Worm (Caenorhabditis elegans): ENCODE measurements around the gene agl-1.
A peak's percentile ranks its signal among the peaks of the same experiment; 100 is the strongest.
"Not testable (repeated sequence)": the region's sequence is repeated elsewhere in the genome, so short reads cannot be mapped to it uniquely, and the experiment has no call there.

Gene agl-1

ce11 chrII:14346243-14346642 lies 11.7 kb downstream of the agl-1 start, which contains the start of gene Y54G11A.9:
Y54G11A.9 (minus strand) TSS chrII:14346438.
- TF ChIP-seq C08G9.2 (tag; optimal IDR thresholded peaks at IDR 0.05) (peak; percentile 42), ceh-31 (tag; optimal IDR thresholded peaks at IDR 0.05) (peak; percentile 71), tbx-2 (tag; optimal IDR thresholded peaks at IDR 0.05) (peak; percentile 23)

ce11 chrII:14344166-14344565 lies 13.7 kb downstream of the agl-1 start, which contains the start of gene ddl-3:
ddl-3 (minus strand) TSS chrII:14344454.
- not testable (repeated sequence) for TF ChIP-seq ceh-2, ttx-3, C08G9.2 (tag; optimal IDR thresholded peaks at IDR 0.05)

- TF ChIP-seq gmeb-2 (tag; optimal IDR thresholded peaks at IDR 0.05) (no peak), unc-42 (tag; optimal IDR thresholded peaks at IDR 0.05) (peak; percentile 10), ceh-14 (tag; optimal IDR thresholded peaks at IDR 0.05) (peak; percentile 83), ztf-16 (tag; optimal IDR thresholded peaks at IDR 0.05) (no peak), T23F11.4 (GFP tag; optimal IDR thresholded peaks at IDR 0.05) (no peak), lim-6 (tag; optimal IDR thresholded peaks at IDR 0.05) (no peak), fax-1 (tag; optimal IDR thresholded peaks at IDR 0.05) (no peak)
Observed at ce11 chrII:14321225-14321624, 36.7 kb downstream of the agl-1 start.

DNA sequence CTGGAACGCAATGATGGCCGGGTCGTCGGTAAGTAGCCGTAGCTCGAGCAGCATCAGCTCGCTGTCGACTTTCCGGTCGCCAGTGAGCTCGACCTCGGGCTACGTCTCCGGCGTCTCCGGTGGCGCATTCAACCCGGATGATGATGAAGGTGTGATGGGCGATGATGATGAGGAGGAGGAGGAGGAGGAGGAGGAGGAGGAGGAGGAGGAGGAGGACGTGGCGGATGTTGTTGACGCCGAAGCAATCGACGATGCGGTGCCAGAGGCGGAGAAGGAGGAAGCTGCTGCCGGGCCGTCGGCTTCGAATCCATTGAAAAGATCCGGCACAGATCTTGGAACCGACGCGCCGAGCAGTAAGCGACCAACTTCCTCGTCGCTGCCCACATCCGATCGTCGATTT lies 38.7 kb downstream of the agl-1 start:
- no peak for TF ChIP-seq madf-2 (tag; optimal IDR thresholded peaks at IDR 0.05)
- TF ChIP-seq sox-4 (tag; optimal IDR thresholded peaks at IDR 0.05): no peak
- no peak for TF ChIP-seq ceh-14 (tag; optimal IDR thresholded peaks at IDR 0.05)
- no peak for TF ChIP-seq odd-2 (tag; optimal IDR thresholded peaks at IDR 0.05)
- TF ChIP-seq npax-4 (tag; optimal IDR thresholded peaks at IDR 0.05): no peak

ce11 chrII:14318027-14318426 lies 39.9 kb downstream of the agl-1 start, which contains the start of gene Y54G11A.14:
Y54G11A.14 (plus strand) TSS chrII:14318158.
- TF ChIP-seq ceh-18 (tag; optimal IDR thresholded peaks at IDR 0.05): no peak
- no peak for TF ChIP-seq ceh-19 (GFP tag; optimal IDR thresholded peaks at IDR 0.05)
- no peak for TF ChIP-seq sox-2 (GFP tag; IDR thresholded peaks at IDR 0.05)
- no peak for TF ChIP-seq ceh-30 (tag; optimal IDR thresholded peaks at IDR 0.05)
- no peak for TF ChIP-seq hlh-8 (tag; optimal IDR thresholded peaks at IDR 0.05)
- no peak for TF ChIP-seq fkh-10 (GFP tag; optimal IDR thresholded peaks at IDR 0.05)
- TF ChIP-seq pax-1 (tag; optimal IDR thresholded peaks at IDR 0.05): no peak
- no peak for TF ChIP-seq ceh-31 (tag; optimal IDR thresholded peaks at IDR 0.05)
- TF ChIP-seq ceh-6 (GFP tag; optimal IDR thresholded peaks at IDR 0.05): no peak
- no peak for TF ChIP-seq dmd-4 (tag; optimal IDR thresholded peaks at IDR 0.05; ENCODE audit: borderline replicate concordance)
- no peak for TF ChIP-seq unc-42 (tag; optimal IDR thresholded peaks at IDR 0.05)
- TF ChIP-seq gmeb-2 (tag; optimal IDR thresholded peaks at IDR 0.05): no peak
- no peak for TF ChIP-seq ahr-1 (tag; optimal IDR thresholded peaks at IDR 0.05)
- no peak for TF ChIP-seq ref-2 (tag; optimal IDR thresholded peaks at IDR 0.05)
- TF ChIP-seq sox-4 (tag; optimal IDR thresholded peaks at IDR 0.05): no peak
- no peak for TF ChIP-seq che-1 (tag; optimal IDR thresholded peaks at IDR 0.05)
- no peak for TF ChIP-seq K02D7.2 (tag; optimal IDR thresholded peaks at IDR 0.05)
- no peak for TF ChIP-seq ets-4 (tag; optimal IDR thresholded peaks at IDR 0.05)
- no peak for TF ChIP-seq tbx-7 (tag; optimal IDR thresholded peaks at IDR 0.05)

DNA sequence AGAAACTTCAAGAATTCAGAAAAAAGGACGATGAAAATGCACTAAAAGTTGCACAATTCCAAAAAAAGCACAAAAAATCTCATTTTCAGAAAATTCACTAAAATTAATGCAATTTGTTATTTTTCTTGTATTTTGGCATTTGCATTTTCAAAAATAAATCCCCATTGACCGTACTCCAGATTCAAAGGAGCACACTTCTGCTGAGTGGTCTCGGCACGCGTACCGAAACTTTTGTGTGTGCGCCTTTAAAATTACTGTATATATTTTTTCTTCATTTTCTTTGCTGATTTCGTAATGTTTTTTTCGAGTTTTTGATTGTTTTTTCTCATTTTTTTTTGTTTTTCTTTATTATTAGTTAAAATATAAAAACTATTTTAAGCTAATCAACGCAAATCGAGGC lies 45.7 kb downstream of the agl-1 start:
- TF ChIP-seq nfya-1 (tag; optimal IDR thresholded peaks at IDR 0.05) (no peak), hlh-6 (tag; optimal IDR thresholded peaks at IDR 0.05) (no peak), eyg-1 (tag; optimal IDR thresholded peaks at IDR 0.05) (no peak), pros-1 (tag; optimal IDR thresholded peaks at IDR 0.05) (no peak), ceh-14 (tag; optimal IDR thresholded peaks at IDR 0.05) (no peak), K02D7.2 (tag; optimal IDR thresholded peaks at IDR 0.05) (no peak), unc-55 (GFP tag; optimal IDR thresholded peaks at IDR 0.05) (no peak), nhr-232 (tag; optimal IDR thresholded peaks at IDR 0.05) (no peak), madf-2 (tag; optimal IDR thresholded peaks at IDR 0.05) (no peak), ztf-16 (tag; optimal IDR thresholded peaks at IDR 0.05) (no peak), dve-1 (tag; optimal IDR thresholded peaks at IDR 0.05) (no peak), lim-6 (tag; optimal IDR thresholded peaks at IDR 0.05) (no peak), che-1 (tag; optimal IDR thresholded peaks at IDR 0.05) (no peak), fkh-6 (tag; optimal IDR thresholded peaks at IDR 0.05) (no peak), unc-86 (tag; optimal IDR thresholded peaks at IDR 0.05) (no peak), hlh-30 (tag; optimal IDR thresholded peaks at IDR 0.05; ENCODE audit: insufficient read depth) (no peak), ceh-19 (GFP tag; optimal IDR thresholded peaks at IDR 0.05) (no peak), hlh-15 (tag; optimal IDR thresholded peaks at IDR 0.05) (no peak), hlh-8 (tag; optimal IDR thresholded peaks at IDR 0.05) (no peak)

All from whole organism, late embryonic.